Worm (Caenorhabditis elegans) whole organism, midembryonic: ENCODE data around the gene C27D8.1.

Experiments
- cog-1 ChIP-seq: sonication (generic microtip); optimal IDR thresholded peaks from 2 replicates; lab custom pipeline; 2016; ENCODE audit warnings: missing genetic modification characterization, missing compliant biosample characterization
- flt-1 ChIP-seq: fragments of 200-800 bp; sonication (Bioruptor generic); IDR thresholded peaks from 2 replicates; pipeline ENCODE4 v1.3.6; 2022; ENCODE audit warnings: missing genetic modification characterization, missing compliant biosample characterization
- med-1 ChIP-seq: sonication (generic microtip); optimal IDR thresholded peaks from 2 replicates; lab custom pipeline; 2017; ENCODE audit warnings: missing genetic modification characterization, mild to moderate bottlenecking, missing compliant biosample characterization, antibody characterized with exemption, missing genetic modification reagents; ENCODE audit not compliant: insufficient read depth
- ref-1 ChIP-seq: fragments of 200-800 bp; sonication (Bioruptor generic); conservative IDR thresholded peaks from 2 replicates; pipeline ENCODE4 v1.3.6; 2022; ENCODE audit warnings: missing genetic modification reagents, missing genetic modification characterization, missing compliant biosample characterization

DNA sequence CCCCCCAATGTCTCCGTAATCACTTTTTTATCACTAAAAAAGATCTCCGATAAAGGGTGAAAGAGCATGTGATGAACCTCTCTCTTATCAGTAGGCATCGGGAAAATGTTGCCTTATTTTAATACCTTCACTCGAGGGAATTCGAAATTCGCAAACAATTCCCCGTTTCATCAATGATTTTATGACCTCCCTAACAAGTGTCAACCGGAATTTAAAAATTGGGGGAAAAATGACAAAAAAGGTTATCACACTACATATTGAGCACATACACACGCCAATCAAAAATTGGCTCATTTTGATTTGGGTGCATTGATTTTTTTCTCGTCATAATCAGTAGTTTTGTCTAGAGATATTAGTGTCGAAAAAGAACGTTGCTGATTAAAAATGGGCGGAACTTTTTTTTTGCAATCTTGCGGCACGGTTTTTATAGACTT lies 27.9 kb upstream of the C27D8.1 start:
- TF ChIP-seq flt-1 (GFP tag; lab: Robert Waterston, UW) (no peak), cog-1 (no peak), med-1 (no peak), ref-1 (GFP tag; lab: Robert Waterston, UW) (no peak)
